Fruit fly (Drosophila melanogaster): Measurements from ENCODE around the gene nkd.

The nkd gene

dm6 chr3L:18968193-18968969 is 76.9 kb downstream of the nkd start:
- TF ChIP-seq noc (tag; optimal IDR thresholded peaks at IDR 0.05), result no peak

dm6 chr3L:18957032-18957431 is 88.2 kb downstream of the nkd start:
- TF ChIP-seq noc (tag; optimal IDR thresholded peaks at IDR 0.05), result no peak
